Worm (Caenorhabditis elegans) whole organism, midembryonic: ENCODE data around the gene srbc-17.

Source experiments
- T22C8.4 ChIP-seq: fragments of 200-800 bp; sonication (Bioruptor generic); IDR thresholded peaks from 2 replicates; pipeline ENCODE4 v1.3.6; 2022; ENCODE audit warnings: missing genetic modification characterization, missing compliant biosample characterization
- flt-1 ChIP-seq: fragments of 200-800 bp; sonication (Bioruptor generic); IDR thresholded peaks from 2 replicates; pipeline ENCODE4 v1.3.6; 2022; ENCODE audit warnings: missing genetic modification characterization, missing compliant biosample characterization
- ref-1 ChIP-seq: fragments of 200-800 bp; sonication (Bioruptor generic); conservative IDR thresholded peaks from 2 replicates; pipeline ENCODE4 v1.3.6; 2022; ENCODE audit warnings: missing genetic modification reagents, missing genetic modification characterization, missing compliant biosample characterization
- tab-1 ChIP-seq: fragments of 200-800 bp; sonication (Bioruptor generic); IDR thresholded peaks from 2 replicates; pipeline ENCODE4 v1.3.6; 2022; ENCODE audit warnings: missing genetic modification characterization, missing compliant biosample characterization
- ztf-23 ChIP-seq: fragments of 200-800 bp; sonication (Bioruptor generic); IDR thresholded peaks from 2 replicates; pipeline ENCODE4 v1.3.6; 2022; ENCODE audit warnings: missing genetic modification reagents, missing genetic modification characterization, missing compliant biosample characterization
- ztf-29 ChIP-seq: fragments of 200-800 bp; sonication (Bioruptor generic); IDR thresholded peaks from 2 replicates; pipeline ENCODE4 v1.3.6; 2022; ENCODE audit warnings: missing genetic modification reagents, missing genetic modification characterization, missing compliant biosample characterization

DNA sequence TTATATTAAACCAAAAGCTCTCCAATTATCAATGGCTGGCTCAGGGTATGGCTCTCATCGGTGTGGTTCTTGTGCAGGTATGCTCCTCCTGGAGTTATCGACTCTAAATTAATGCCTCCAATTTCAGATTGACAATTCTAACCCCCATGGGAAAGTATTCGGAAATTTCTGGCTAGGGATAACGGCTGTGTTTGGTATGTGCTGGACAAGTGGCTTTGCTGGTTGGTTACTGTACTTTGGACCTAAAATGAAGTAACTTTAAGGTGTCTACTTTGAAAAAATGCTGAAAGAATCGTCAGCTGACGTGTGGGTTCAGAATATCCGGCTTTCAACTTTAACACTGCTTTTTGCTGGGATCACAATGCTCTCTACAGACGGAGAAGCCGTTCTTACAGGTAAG lies 39.4 kb downstream of the srbc-17 start:
- TF ChIP-seq flt-1 (GFP tag; lab: Robert Waterston, UW) (no peak), tab-1 (GFP tag; lab: Robert Waterston, UW) (no peak), ref-1 (no peak), ztf-29 (no peak), T22C8.4 (no peak), ztf-23 (GFP tag; lab: Robert Waterston, UW) (no peak)
